Worm (Caenorhabditis elegans) whole organism, L1 larva: ENCODE measurements around the gene K12B6.11.
A peak's percentile ranks its signal among the peaks of the same experiment; 100 is the strongest.

Experiments used
- C16A3.4 ChIP-seq: fragments of 150-350 bp; optimal IDR thresholded peaks from 2 replicates; lab custom pipeline; 2014; ENCODE audit warnings: missing biosample characterization, missing genetic modification characterization
- C34B4.2 ChIP-seq: sonication (generic microtip); optimal IDR thresholded peaks from 2 replicates; lab custom pipeline; 2017; ENCODE audit warnings: mild to moderate bottlenecking, missing genetic modification characterization, missing compliant biosample characterization
- Y116A8C.19 ChIP-seq: sonication (generic microtip); optimal IDR thresholded peaks from 2 replicates; lab custom pipeline; 2016; ENCODE audit warnings: missing compliant biosample characterization, missing genetic modification characterization, borderline replicate concordance
- alr-1 ChIP-seq: fragments of 200-800 bp; sonication (Bioruptor generic); optimal IDR thresholded peaks from 2 replicates; lab custom pipeline; 2018; ENCODE audit warnings: borderline replicate concordance, mild to moderate bottlenecking, missing genetic modification characterization, missing compliant biosample characterization
- aly-2 ChIP-seq: fragments of 150-350 bp; optimal IDR thresholded peaks from 2 replicates; lab custom pipeline; 2014; ENCODE audit warnings: missing biosample characterization, missing genetic modification characterization
- ama-1 ChIP-seq: fragments of 150-350 bp; optimal IDR thresholded peaks from 2 replicates; lab custom pipeline; 2014
- ceh-63 ChIP-seq: fragments of 200-800 bp; sonication (Bioruptor generic); optimal IDR thresholded peaks from 2 replicates; lab custom pipeline; 2018; ENCODE audit warnings: mild to moderate bottlenecking, missing genetic modification characterization, missing compliant biosample characterization
- ceh-82 ChIP-seq, 3 experiments: fragments of 150-350 bp in 1 of 3; sonication (generic microtip) in 2 of 3; optimal IDR thresholded peaks; 2 replicates each; lab custom pipeline; 2014 to 2017; ENCODE audit warnings: missing biosample characterization in 3 of 3, missing genetic modification characterization in 3 of 3
- ceh-88 ChIP-seq: fragments of 200-800 bp; sonication (Bioruptor generic); IDR thresholded peaks from 2 replicates; pipeline ENCODE4 v1.3.6; 2022; ENCODE audit warnings: missing genetic modification characterization, missing compliant biosample characterization
- ceh-90 ChIP-seq: sonication (generic microtip); optimal IDR thresholded peaks from 2 replicates; lab custom pipeline; 2016; ENCODE audit warnings: missing genetic modification characterization, missing compliant biosample characterization
- ces-1 ChIP-seq: fragments of 150-350 bp; optimal IDR thresholded peaks from 2 replicates; lab custom pipeline; 2014; ENCODE audit warnings: missing biosample characterization, missing genetic modification reagents, missing genetic modification characterization
- dpl-1 ChIP-seq, 3 experiments: fragments of 150-350 bp in 2 of 3; sonication (generic microtip) in 1 of 3; optimal IDR thresholded peaks; 2 replicates each; lab custom pipeline; 2014 to 2017; ENCODE audit warnings: missing biosample characterization in 3 of 3, missing genetic modification characterization in 3 of 3, missing genetic modification reagents in 3 of 3
- egl-13 ChIP-seq: sonication (generic microtip); optimal IDR thresholded peaks from 2 replicates; lab custom pipeline; 2016; ENCODE audit warnings: missing genotype, missing genetic modification reagents, missing genetic modification characterization, missing compliant biosample characterization
- egl-27 ChIP-seq, 2 experiments: fragments of 150-350 bp in 1 of 2; sonication (generic microtip); optimal IDR thresholded peaks; 3 replicates each; lab custom pipeline; 2017 to 2018; ENCODE audit warnings: missing biosample characterization in 2 of 2, missing genetic modification characterization in 2 of 2, missing genetic modification reagents in 2 of 2
- elt-2 ChIP-seq: sonication (generic microtip); optimal IDR thresholded peaks from 2 replicates; lab custom pipeline; 2016; ENCODE audit warnings: missing genetic modification characterization, mild to moderate bottlenecking, inconsistent platforms, missing compliant biosample characterization, missing genetic modification reagents
- elt-3 ChIP-seq, 6 experiments: fragments of 150-350 bp in 1 of 6; sonication (generic microtip); optimal IDR thresholded peaks; 2 replicates each; lab custom pipeline; 2017 to 2018; ENCODE audit warnings: missing biosample characterization in 6 of 6, missing genetic modification characterization in 6 of 6, inconsistent platforms in 1 of 6
- ets-5 ChIP-seq: fragments of 200-800 bp; sonication (Bioruptor generic); IDR thresholded peaks from 2 replicates; pipeline ENCODE4 v1.3.6; 2022; ENCODE audit warnings: missing genetic modification characterization, missing compliant biosample characterization
- fkh-10 ChIP-seq: sonication (generic microtip); optimal IDR thresholded peaks from 2 replicates; lab custom pipeline; 2017; ENCODE audit warnings: missing biosample characterization, missing genetic modification reagents, missing genetic modification characterization
- fkh-4 ChIP-seq: sonication (generic microtip); optimal IDR thresholded peaks from 2 replicates; lab custom pipeline; 2016; ENCODE audit warnings: missing compliant biosample characterization, missing genetic modification characterization, borderline replicate concordance
- fkh-8 ChIP-seq: sonication (generic microtip); optimal IDR thresholded peaks from 2 replicates; lab custom pipeline; 2016; ENCODE audit warnings: mild to moderate bottlenecking, missing genetic modification characterization, missing compliant biosample characterization
- fos-1 ChIP-seq: fragments of 150-350 bp; optimal IDR thresholded peaks from 2 replicates; lab custom pipeline; 2014; ENCODE audit warnings: missing biosample characterization, missing genetic modification characterization
- hlh-17 ChIP-seq: fragments of 200-800 bp; sonication (Bioruptor generic); optimal IDR thresholded peaks from 2 replicates; lab custom pipeline; 2018; ENCODE audit warnings: missing genetic modification characterization, mild to moderate bottlenecking, missing compliant biosample characterization, moderate library complexity, borderline replicate concordance
- hlh-4 ChIP-seq: sonication (generic microtip); optimal IDR thresholded peaks from 2 replicates; lab custom pipeline; 2016; ENCODE audit warnings: mild to moderate bottlenecking, missing genetic modification characterization, missing compliant biosample characterization
- hpl-2 ChIP-seq: fragments of 150-350 bp; optimal IDR thresholded peaks from 2 replicates; lab custom pipeline; 2014; ENCODE audit warnings: missing biosample characterization, missing genetic modification reagents, missing genetic modification characterization
- isw-1 ChIP-seq: fragments of 200-800 bp; sonication (Bioruptor generic); IDR thresholded peaks from 2 replicates; pipeline ENCODE4 v1.3.6; 2022; ENCODE audit warnings: missing genetic modification characterization, missing compliant biosample characterization
- lin-14 ChIP-seq: fragments of 200-800 bp; sonication (Bioruptor generic); optimal IDR thresholded peaks from 2 replicates; lab custom pipeline; 2018; ENCODE audit warnings: mild to moderate bottlenecking, missing genetic modification characterization, moderate library complexity, missing compliant biosample characterization
- lin-15B ChIP-seq: fragments of 150-350 bp; sonication (generic microtip); optimal IDR thresholded peaks from 3 replicates; lab custom pipeline; 2014; ENCODE audit warnings: missing biosample characterization, missing genetic modification characterization
- lir-3 ChIP-seq: sonication (generic microtip); optimal IDR thresholded peaks from 2 replicates; lab custom pipeline; 2016; ENCODE audit warnings: mild to moderate bottlenecking, missing genetic modification characterization, moderate library complexity, missing compliant biosample characterization; ENCODE audit not compliant: poor library complexity
- nhr-12 ChIP-seq: sonication (generic microtip); optimal IDR thresholded peaks from 2 replicates; lab custom pipeline; 2017; ENCODE audit warnings: missing biosample characterization, missing genetic modification characterization
- nhr-20 ChIP-seq: sonication (generic microtip); optimal IDR thresholded peaks from 2 replicates; lab custom pipeline; 2016; ENCODE audit warnings: mild to moderate bottlenecking, missing genetic modification characterization, missing compliant biosample characterization
- nhr-28 ChIP-seq: fragments of 150-350 bp; optimal IDR thresholded peaks from 2 replicates; lab custom pipeline; 2014; ENCODE audit warnings: missing biosample characterization, missing genetic modification characterization
- nhr-47 ChIP-seq: sonication (generic microtip); optimal IDR thresholded peaks from 2 replicates; lab custom pipeline; 2016; ENCODE audit warnings: mild to moderate bottlenecking, missing genetic modification characterization, moderate library complexity, missing compliant biosample characterization
- nhr-71 ChIP-seq: sonication (generic microtip); optimal IDR thresholded peaks from 2 replicates; lab custom pipeline; 2016; ENCODE audit warnings: mild to moderate bottlenecking, missing genetic modification characterization, moderate library complexity, missing compliant biosample characterization
- nhr-84 ChIP-seq: sonication (generic microtip); optimal IDR thresholded peaks from 2 replicates; lab custom pipeline; 2017; ENCODE audit warnings: missing biosample characterization, missing genetic modification characterization
- nhr-90 ChIP-seq: sonication (generic microtip); optimal IDR thresholded peaks from 2 replicates; lab custom pipeline; 2016; ENCODE audit warnings: mild to moderate bottlenecking, missing genetic modification characterization, missing compliant biosample characterization; ENCODE audit not compliant: poor library complexity
- pax-3 ChIP-seq: fragments of 200-800 bp; sonication (Bioruptor generic); optimal IDR thresholded peaks from 2 replicates; lab custom pipeline; 2018; ENCODE audit warnings: mild to moderate bottlenecking, missing genetic modification characterization, moderate library complexity, missing compliant biosample characterization
- rnt-1 ChIP-seq: sonication (generic microtip); optimal IDR thresholded peaks from 2 replicates; lab custom pipeline; 2016; ENCODE audit warnings: mild to moderate bottlenecking, missing genetic modification characterization, moderate library complexity, missing compliant biosample characterization
- snpc-4 ChIP-seq: fragments of 150-350 bp; optimal IDR thresholded peaks from 2 replicates; lab custom pipeline; 2014; ENCODE audit warnings: missing biosample characterization, missing genetic modification characterization
- snu-23 ChIP-seq: sonication (generic microtip); optimal IDR thresholded peaks from 2 replicates; lab custom pipeline; 2016; ENCODE audit warnings: missing genetic modification characterization, missing compliant biosample characterization
- sox-4 ChIP-seq: sonication (generic microtip); optimal IDR thresholded peaks from 2 replicates; lab custom pipeline; 2016; ENCODE audit warnings: missing genetic modification characterization, missing compliant biosample characterization
- sup-37 ChIP-seq: fragments of 200-800 bp; sonication (Bioruptor generic); optimal IDR thresholded peaks from 2 replicates; lab custom pipeline; 2018; ENCODE audit warnings: mild to moderate bottlenecking, missing genetic modification characterization, missing compliant biosample characterization
- swsn-7 ChIP-seq: sonication (generic microtip); optimal IDR thresholded peaks from 2 replicates; lab custom pipeline; 2016; ENCODE audit warnings: missing genetic modification characterization, missing compliant biosample characterization
- tbx-2 ChIP-seq: sonication (generic microtip); optimal IDR thresholded peaks from 2 replicates; lab custom pipeline; 2016; ENCODE audit warnings: missing genetic modification characterization, missing compliant biosample characterization
- tlp-1 ChIP-seq: fragments of 150-350 bp; optimal IDR thresholded peaks from 2 replicates; lab custom pipeline; 2014; ENCODE audit warnings: missing biosample characterization, missing genetic modification characterization
- unc-130 ChIP-seq: fragments of 150-350 bp; optimal IDR thresholded peaks from 2 replicates; lab custom pipeline; 2017; ENCODE audit warnings: missing biosample characterization, missing genetic modification characterization, inconsistent platforms
- unc-30 ChIP-seq: sonication (generic microtip); optimal IDR thresholded peaks from 2 replicates; lab custom pipeline; 2017; ENCODE audit warnings: missing biosample characterization, missing genetic modification characterization
- unc-62 ChIP-seq: fragments of 150-350 bp; optimal IDR thresholded peaks from 2 replicates; lab custom pipeline; 2014; ENCODE audit warnings: missing biosample characterization, missing genetic modification reagents, missing genetic modification characterization
- unc-86 ChIP-seq: sonication (generic microtip); optimal IDR thresholded peaks from 2 replicates; lab custom pipeline; 2016; ENCODE audit warnings: missing genetic modification characterization, missing compliant biosample characterization
- unc-98 ChIP-seq: fragments of 200-800 bp; sonication (Bioruptor generic); IDR thresholded peaks from 2 replicates; pipeline ENCODE4 v1.3.6; 2022; ENCODE audit warnings: missing genetic modification characterization, missing compliant biosample characterization
- xbp-1 ChIP-seq: sonication (generic microtip); optimal IDR thresholded peaks from 2 replicates; lab custom pipeline; 2016; ENCODE audit warnings: missing genetic modification characterization, missing compliant biosample characterization
- zag-1 ChIP-seq: fragments of 150-350 bp; optimal IDR thresholded peaks from 2 replicates; lab custom pipeline; 2014; ENCODE audit warnings: missing biosample characterization, missing genetic modification characterization
- ztf-4 ChIP-seq: fragments of 150-350 bp; optimal IDR thresholded peaks from 2 replicates; lab custom pipeline; 2014; ENCODE audit warnings: missing biosample characterization, missing genetic modification characterization

K12B6.11 gene

DNA sequence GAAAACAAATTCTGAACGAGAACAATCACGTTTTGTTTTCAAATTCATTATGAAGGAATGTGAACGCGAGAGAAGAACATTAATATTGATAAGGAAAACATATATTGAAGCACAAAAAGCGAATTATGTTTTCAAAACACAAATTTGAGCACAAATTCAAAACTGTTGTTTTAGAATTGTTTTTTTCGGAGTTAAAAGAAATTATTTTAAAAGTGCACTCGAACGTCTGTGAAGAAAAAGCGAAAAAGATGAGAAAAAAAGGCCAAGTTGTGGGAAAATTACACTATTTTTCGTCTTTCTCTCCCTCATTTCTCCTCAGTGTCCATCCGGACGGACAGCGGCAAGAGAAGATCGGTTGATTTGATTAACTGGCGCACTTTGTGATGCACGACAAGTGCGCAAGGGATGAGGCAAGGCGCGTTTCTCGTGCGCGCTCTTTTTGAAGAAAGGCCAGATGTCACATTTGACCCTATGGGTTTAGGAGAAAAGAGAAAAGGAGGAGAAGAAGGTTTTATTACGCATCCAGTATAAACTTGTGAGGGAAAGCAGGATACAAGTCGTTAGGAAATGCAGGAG is 21.4 kb upstream of the K12B6.11 start, which contains the start of gene mrck-1 (continued):
- peak; percentile 64 for TF ChIP-seq sup-37 (GFP tag; lab: Kevin White, UChicago)
- TF ChIP-seq ceh-63 (GFP tag; lab: Kevin White, UChicago): peak; percentile 20
- peak; percentile 96 for TF ChIP-seq tbx-2 (tag; lab: Kevin White, UChicago)
- no peak for TF ChIP-seq unc-30 (tag; lab: Kevin White, UChicago)
- TF ChIP-seq ama-1 (lab: Kevin White, UChicago): peak; percentile 76
- no peak for TF ChIP-seq nhr-28 (tag; lab: Kevin White, UChicago)
- peak; percentile 30 for TF ChIP-seq hpl-2 (GFP tag; lab: Kevin White, UChicago)
- TF ChIP-seq elt-2 (tag; lab: Kevin White, UChicago): peak; percentile 21
- peak; percentile 90 for TF ChIP-seq ztf-4 (tag; lab: Kevin White, UChicago)
- peak; percentile 88 for TF ChIP-seq aly-2 (tag; lab: Kevin White, UChicago)
- peak; percentile 96 for TF ChIP-seq nhr-47 (tag; lab: Kevin White, UChicago)
- TF ChIP-seq lin-15B (tag; lab: Kevin White, UChicago): peak; percentile 69
- TF ChIP-seq nhr-90 (tag; lab: Kevin White, UChicago): peak; percentile 92
- TF ChIP-seq tlp-1 (tag; lab: Kevin White, UChicago): no peak
- TF ChIP-seq nhr-20: peak; percentile 97
- TF ChIP-seq pax-3 (tag; lab: Kevin White, UChicago): peak; percentile 25
- TF ChIP-seq nhr-84: no peak
- TF ChIP-seq alr-1 (tag; lab: Kevin White, UChicago): no peak
- no peak for TF ChIP-seq C34B4.2 (tag; lab: Kevin White, UChicago)
- TF ChIP-seq nhr-12 (tag; lab: Kevin White, UChicago): no peak
- peak; percentile 96 for TF ChIP-seq rnt-1 (tag; lab: Kevin White, UChicago)
- peak; percentile 97 for TF ChIP-seq snu-23 (GFP tag; lab: Kevin White, UChicago)
- peak; percentile 90 for TF ChIP-seq unc-86
- TF ChIP-seq sox-4: peak; percentile 64
- TF ChIP-seq ceh-82 (tag; optimal IDR thresholded peaks at IDR 0.05; lab: Kevin White, UChicago): peak; percentile 92 to 97 (median 93)
- TF ChIP-seq egl-13 (tag; lab: Kevin White, UChicago): peak; percentile 85
- peak; percentile 45 to 62 for TF ChIP-seq egl-27 (tag; optimal IDR thresholded peaks at IDR 0.05; lab: Kevin White, UChicago)
- TF ChIP-seq unc-62 (GFP tag; lab: Kevin White, UChicago): no peak
- TF ChIP-seq ceh-90: no peak
- no peak for TF ChIP-seq hlh-4
- peak; percentile 87 for TF ChIP-seq fkh-4 (tag; lab: Kevin White, UChicago)
- no peak for TF ChIP-seq hlh-17 (GFP tag; lab: Kevin White, UChicago)
- TF ChIP-seq ces-1 (GFP tag; lab: Kevin White, UChicago): peak; percentile 95
- peak; percentile 97 for TF ChIP-seq C16A3.4 (tag; lab: Kevin White, UChicago)
- TF ChIP-seq snpc-4: peak; percentile 81
- peak; percentile 99 for TF ChIP-seq lin-14 (GFP tag; lab: Kevin White, UChicago)
- peak; percentile 78 for TF ChIP-seq fkh-8 (tag; lab: Kevin White, UChicago)
- peak; percentile 97 for TF ChIP-seq swsn-7 (tag; lab: Kevin White, UChicago)
- no peak for TF ChIP-seq ets-5 (GFP tag; lab: Robert Waterston, UW)
- TF ChIP-seq isw-1 (GFP tag; lab: Robert Waterston, UW): peak; percentile 78
- peak; percentile 83 to 86 (median 86) for TF ChIP-seq dpl-1 (GFP tag; optimal IDR thresholded peaks at IDR 0.05; lab: Kevin White, UChicago)
- TF ChIP-seq ceh-88 (GFP tag; lab: Robert Waterston, UW): peak; percentile 74
- peak; percentile 24 to 95 (median 68) for TF ChIP-seq elt-3 (tag; optimal IDR thresholded peaks at IDR 0.05; lab: Kevin White, UChicago)
- TF ChIP-seq nhr-71 (tag; lab: Kevin White, UChicago): peak; percentile 97
- TF ChIP-seq fos-1 (tag; lab: Kevin White, UChicago): peak; percentile 89
- TF ChIP-seq unc-130: peak; percentile 85
- TF ChIP-seq fkh-10: peak; percentile 65
- TF ChIP-seq unc-98 (GFP tag; lab: Robert Waterston, UW): no peak
- TF ChIP-seq Y116A8C.19: no peak
- peak; percentile 96 for TF ChIP-seq xbp-1 (tag; lab: Kevin White, UChicago)
- peak; percentile 64 for TF ChIP-seq lir-3 (tag; lab: Kevin White, UChicago)
- peak; percentile 90 for TF ChIP-seq zag-1 (tag; lab: Kevin White, UChicago)
